Fruit fly (Drosophila melanogaster) whole organism: ENCODE results near the gene CG14662.

ENCODE experiments used
- CG8478 ChIP-seq: fragments of >200 bp; optimal IDR thresholded peaks from 2 replicates; lab custom pipeline; 2018; ENCODE audit warnings: inconsistent platforms
- Dll ChIP-seq: fragments of >200 bp; optimal IDR thresholded peaks from 2 replicates; lab custom pipeline; 2017
- EcR ChIP-seq, 2 experiments: fragments of >200 bp; optimal IDR thresholded peaks; 2 replicates each; lab custom pipeline; 2017; ENCODE audit warnings: missing biosample characterization in 2 of 2, missing genetic modification characterization in 2 of 2, missing genetic modification reagents in 2 of 2
- usp ChIP-seq: fragments of >200 bp; optimal IDR thresholded peaks from 2 replicates; lab custom pipeline; 2017; ENCODE audit warnings: missing biosample characterization, missing genetic modification characterization, mixed read lengths

- TF ChIP-seq usp (GFP tag; lab: Kevin White, UChicago): no peak
- no peak for TF ChIP-seq Dll (lab: Kevin White, UChicago)
- no peak for TF ChIP-seq CG8478 (lab: Kevin White, UChicago)
- TF ChIP-seq EcR (GFP tag; optimal IDR thresholded peaks at IDR 0.05; lab: Kevin White, UChicago): no peak
These were observed 9.4 kb upstream of the CG14662 start for dm6 chr3R:4993385-4993784.
